Worm (Caenorhabditis elegans): ENCODE results near the gene F35F10.14.
"Not testable (repeated sequence)": the region's sequence is repeated elsewhere in the genome, so short reads cannot be mapped to it uniquely, and the experiment has no call there.

F35F10.14 gene

ce11 chrV:3320005-3320404, at the start of gene F35F10.14:
F35F10.14 (minus strand) TSS chrV:3320105.
- TF ChIP-seq lin-15B (tag; optimal IDR thresholded peaks at IDR 0.05): no peak
- no peak for TF ChIP-seq madf-9 (GFP tag; conservative IDR thresholded peaks at IDR 0.05)
- no peak for TF ChIP-seq F49E8.2 (tag; optimal IDR thresholded peaks at IDR 0.05; ENCODE audit: borderline replicate concordance)
- no peak for TF ChIP-seq nhr-25 (tag; optimal IDR thresholded peaks at IDR 0.05; ENCODE audit: borderline replicate concordance, insufficient read depth)
- TF ChIP-seq nhr-76 (tag; optimal IDR thresholded peaks at IDR 0.05): no peak
- TF ChIP-seq lir-3 (tag; optimal IDR thresholded peaks at IDR 0.05): no peak
- no peak for TF ChIP-seq dmd-6 (GFP tag; IDR thresholded peaks at IDR 0.05)
- no peak for TF ChIP-seq dmd-9 (GFP tag; IDR thresholded peaks at IDR 0.05)
- no peak for TF ChIP-seq nhr-11 (tag; optimal IDR thresholded peaks at IDR 0.05)
- TF ChIP-seq lsy-2 (tag; optimal IDR thresholded peaks at IDR 0.05): no peak
- no peak for TF ChIP-seq nhr-41 (GFP tag; IDR thresholded peaks at IDR 0.05)
- no peak for TF ChIP-seq mxl-3 (GFP tag; optimal IDR thresholded peaks at IDR 0.05)
- no peak for TF ChIP-seq F37D6.2 (tag; optimal IDR thresholded peaks at IDR 0.05)

ce11 chrV:3367773-3368172, 47.9 kb upstream of the F35F10.14 start, which contains the start of gene C04E12.2:
C04E12.2 (plus strand) TSS chrV:3368073.
- not testable (repeated sequence) for TF ChIP-seq unc-39 (tag; optimal IDR thresholded peaks at IDR 0.05); aly-2 (tag; optimal IDR thresholded peaks at IDR 0.05); Y48G9A.11 (GFP tag; IDR thresholded peaks at IDR 0.05)

DNA sequence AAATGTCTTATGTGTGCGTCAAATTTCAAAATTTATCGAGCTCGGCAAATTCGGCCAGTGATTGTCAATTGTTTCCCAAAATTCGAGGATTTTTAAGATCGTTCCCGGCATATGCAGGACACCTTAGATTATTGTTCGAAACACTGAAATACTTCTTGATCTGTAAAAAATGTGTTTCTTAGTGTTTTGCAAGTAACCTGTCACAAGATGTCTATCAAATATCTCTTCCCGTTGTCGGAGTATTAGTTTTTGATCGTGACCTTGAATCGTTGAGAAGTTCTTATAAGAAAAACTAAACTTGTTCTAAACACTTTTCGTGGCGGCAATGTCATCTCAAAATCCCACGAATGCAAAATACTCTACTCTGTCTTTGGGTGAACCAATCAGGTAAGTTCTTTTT, 42.6 kb upstream of the F35F10.14 start, which contains the start of gene C04E12.4:
C04E12.4 (plus strand) TSS at position 301 of the 400 bp plus-strand sequence.
- TF ChIP-seq zfp-3 (GFP tag; conservative IDR thresholded peaks at IDR 0.05) (no peak), jun-1 (tag; optimal IDR thresholded peaks at IDR 0.05) (no peak), Y48G9A.11 (GFP tag; IDR thresholded peaks at IDR 0.05) (no peak), nhr-111 (GFP tag; optimal IDR thresholded peaks at IDR 0.05) (no peak), gei-8 (GFP tag; optimal IDR thresholded peaks at IDR 0.05) (no peak), hmg-1.1 (GFP tag; IDR thresholded peaks at IDR 0.05) (no peak), aha-1 (tag) (peak; percentile 88), zag-1 (tag; optimal IDR thresholded peaks at IDR 0.05) (no peak), F10B5.3 (tag; optimal IDR thresholded peaks at IDR 0.05) (no peak), lin-13 (GFP tag; optimal IDR thresholded peaks at IDR 0.05) (no peak), nhr-28 (tag; optimal IDR thresholded peaks at IDR 0.05) (peak; percentile 22), fkh-10 (GFP tag; optimal IDR thresholded peaks at IDR 0.05) (no peak), ZK337.2 (GFP tag; IDR thresholded peaks at IDR 0.05) (no peak), ceh-32 (tag; optimal IDR thresholded peaks at IDR 0.05; ENCODE audit: poor library complexity) (no peak)

DNA sequence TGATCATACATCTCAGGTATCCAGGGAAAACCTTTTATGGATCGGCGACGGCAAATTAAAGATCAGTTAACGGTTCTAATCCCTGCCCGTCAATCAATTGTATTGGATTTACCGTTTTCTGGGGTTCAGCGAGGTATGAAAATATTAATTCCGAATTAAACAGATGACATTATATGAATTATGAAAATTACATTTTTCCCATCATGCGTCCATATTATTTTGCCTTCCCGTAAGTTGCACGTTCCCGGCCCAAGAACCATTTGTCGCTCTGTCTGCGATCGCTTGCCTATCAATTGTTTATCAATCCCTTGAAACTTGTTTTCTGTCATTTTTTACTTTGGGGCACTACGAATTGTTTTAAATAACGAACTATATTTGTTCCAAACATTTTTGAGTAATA, 41.7 kb upstream of the F35F10.14 start:
- TF ChIP-seq unc-62 (GFP tag; optimal IDR thresholded peaks at IDR 0.05 in 1 of 2): peak in 1 of 2 experiments; percentile 97
- no peak for TF ChIP-seq unc-62 (tag; optimal IDR thresholded peaks at IDR 0.05)
- no peak for TF ChIP-seq mes-2 (tag; optimal IDR thresholded peaks at IDR 0.05; ENCODE audit: poor library complexity, severe bottlenecking)
- TF ChIP-seq ztf-7 (tag; optimal IDR thresholded peaks at IDR 0.05): no peak
- TF ChIP-seq lin-38 (GFP tag; IDR thresholded peaks at IDR 0.05): no peak
- TF ChIP-seq snpc-4 (tag; optimal IDR thresholded peaks at IDR 0.05): no peak
- TF ChIP-seq mxl-2 (GFP tag; conservative IDR thresholded peaks at IDR 0.05): no peak

DNA sequence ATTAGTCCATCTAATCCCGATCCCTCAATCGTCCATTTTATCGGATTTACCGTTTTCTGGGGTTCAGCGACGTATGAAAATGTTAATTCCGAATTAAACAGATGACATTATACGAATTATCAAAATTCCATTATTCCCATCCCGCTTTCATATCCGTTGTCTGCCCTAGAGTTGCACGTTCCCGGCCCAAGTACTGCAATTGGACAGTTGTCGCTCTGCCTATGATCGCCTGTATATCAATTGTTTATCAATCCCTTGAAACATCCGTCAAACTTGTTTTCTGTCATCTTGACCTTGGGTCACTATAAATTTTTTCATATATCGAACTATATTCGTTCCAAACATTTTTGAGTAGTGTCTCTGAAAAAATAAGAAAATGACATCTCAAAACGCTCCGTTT, 38.4 kb upstream of the F35F10.14 start, which contains the start of gene C04E12.5:
C04E12.5 (plus strand) TSS at position 301 of the 400 bp plus-strand sequence.
- TF ChIP-seq nhr-6 (tag; optimal IDR thresholded peaks at IDR 0.05) (no peak), unc-62 (GFP tag; optimal IDR thresholded peaks at IDR 0.05 in 1 of 2) (peak in 1 of 2 experiments; percentile 78), unc-62 (tag; optimal IDR thresholded peaks at IDR 0.05) (no peak), daf-19 (GFP tag; conservative IDR thresholded peaks at IDR 0.05) (no peak)
